Worm (Caenorhabditis elegans): ENCODE data around the gene F58F9.1.
A peak's percentile ranks its signal among the peaks of the same experiment; 100 is the strongest.

The F58F9.1 gene

ce11 chrIV:6249591-6249990, at the start of gene F58F9.1:
Gene F58F9.1, plus strand, starts transcription at chrIV:6249841.
- TF ChIP-seq aha-1 (tag), result peak; percentile 44
- no peak for TF ChIP-seq ceh-62 (tag; optimal IDR thresholded peaks at IDR 0.05)
- TF ChIP-seq hlh-30 (tag; optimal IDR thresholded peaks at IDR 0.05; ENCODE audit: insufficient read depth), result peak; percentile 6
- peak in 1 of 2 experiments; percentile 16 for TF ChIP-seq unc-62 (GFP tag; optimal IDR thresholded peaks at IDR 0.05 in 1 of 2)
- TF ChIP-seq unc-62 (tag; optimal IDR thresholded peaks at IDR 0.05), result no peak
- TF ChIP-seq daf-8 (GFP tag; IDR thresholded peaks at IDR 0.05), result no peak
- TF ChIP-seq lin-39 (tag; optimal IDR thresholded peaks at IDR 0.05), result no peak

- TF ChIP-seq unc-62 (GFP tag; optimal IDR thresholded peaks at IDR 0.05 in 1 of 2), result peak in 1 of 2 experiments; percentile 48
- no peak for TF ChIP-seq unc-62 (tag; optimal IDR thresholded peaks at IDR 0.05)
- TF ChIP-seq lin-15B (tag; optimal IDR thresholded peaks at IDR 0.05), result no peak
- TF ChIP-seq nhr-42 (GFP tag; IDR thresholded peaks at IDR 0.05), result no peak
Measured at ce11 chrIV:6200249-6200648, 49.4 kb upstream of the F58F9.1 start.

DNA sequence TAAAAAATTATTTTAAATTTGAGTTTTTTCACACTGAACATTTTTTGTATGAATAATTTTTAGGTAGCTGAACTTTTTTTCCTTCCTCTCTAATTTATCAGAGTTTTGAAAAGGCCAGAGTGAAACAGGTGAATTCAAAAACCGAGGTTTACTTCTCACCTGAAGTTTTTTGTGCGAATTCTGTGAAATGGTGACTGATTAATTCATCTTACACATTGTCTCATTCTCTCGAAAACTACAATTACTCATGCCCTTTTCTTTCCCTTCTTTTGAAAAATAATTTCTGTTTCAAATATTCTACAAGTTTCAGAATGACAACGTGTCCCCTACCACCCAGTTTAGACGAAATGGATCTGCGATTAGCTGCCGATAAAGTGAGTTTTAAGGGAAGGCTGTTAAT, 47.9 kb upstream of the F58F9.1 start, which contains the start of gene tkr-2:
Gene tkr-2 (plus strand): TSS at position 301 of the 400 bp plus-strand sequence.
- TF ChIP-seq snpc-1.2 (GFP tag; IDR thresholded peaks at IDR 0.05), result no peak
- no peak for TF ChIP-seq ZK546.5 (tag; optimal IDR thresholded peaks at IDR 0.05)
- no peak for TF ChIP-seq aha-1 (tag)
- TF ChIP-seq rbr-2 (tag; optimal IDR thresholded peaks at IDR 0.05), result no peak
- TF ChIP-seq gei-8 (GFP tag; optimal IDR thresholded peaks at IDR 0.05), result no peak
- TF ChIP-seq F26F4.8 (GFP tag; conservative IDR thresholded peaks at IDR 0.05), result no peak
- TF ChIP-seq ceh-82 (tag; optimal IDR thresholded peaks at IDR 0.05), result no peak
- no peak for TF ChIP-seq daf-16 (GFP tag; optimal IDR thresholded peaks at IDR 0.05)
- TF ChIP-seq daf-16 (tag; optimal IDR thresholded peaks at IDR 0.05), result no peak
- TF ChIP-seq ceh-20 (GFP tag; IDR thresholded peaks at IDR 0.05), result no peak

ce11 chrIV:6206294-6206776, 43.3 kb upstream of the F58F9.1 start, which contains the start of gene C49A9.10:
Gene C49A9.10, minus strand, starts transcription at chrIV:6206344.
- TF ChIP-seq arid-1 (GFP tag; conservative IDR thresholded peaks at IDR 0.05) (no peak), unc-130 (GFP tag; optimal IDR thresholded peaks at IDR 0.05) (peak; percentile 89), T26A8.4 (GFP tag; IDR thresholded peaks at IDR 0.05) (no peak), nhr-77 (tag; optimal IDR thresholded peaks at IDR 0.05) (peak; percentile 59), nhr-48 (tag; optimal IDR thresholded peaks at IDR 0.05) (peak; percentile 52), fos-1 (tag; optimal IDR thresholded peaks at IDR 0.05) (no peak), mep-1 (tag; optimal IDR thresholded peaks at IDR 0.05) (peak; percentile 76), lin-38 (GFP tag; IDR thresholded peaks at IDR 0.05) (peak; percentile 76; the same call in 1 of the 2 replicates), zfp-3 (GFP tag; conservative IDR thresholded peaks at IDR 0.05) (no peak), nhr-6 (tag; optimal IDR thresholded peaks at IDR 0.05) (no peak), set-16 (GFP tag; IDR thresholded peaks at IDR 0.05) (no peak), cey-2 (tag; optimal IDR thresholded peaks at IDR 0.05; ENCODE audit: borderline replicate concordance, insufficient read depth) (no peak), D1046.2 (GFP tag; IDR thresholded peaks at IDR 0.05) (no peak), saeg-2 (GFP tag; IDR thresholded peaks at IDR 0.05) (no peak), jun-1 (tag; optimal IDR thresholded peaks at IDR 0.05) (no peak), dmd-8 (GFP tag; IDR thresholded peaks at IDR 0.05) (no peak), nhr-42 (GFP tag; IDR thresholded peaks at IDR 0.05) (no peak), mxl-2 (GFP tag; conservative IDR thresholded peaks at IDR 0.05) (no peak), dve-1 (tag; optimal IDR thresholded peaks at IDR 0.05; ENCODE audit: insufficient read depth) (peak; percentile 73), ceh-20 (GFP tag; IDR thresholded peaks at IDR 0.05) (no peak; the same call in 1 of the 2 replicates), ceh-32 (tag; optimal IDR thresholded peaks at IDR 0.05; ENCODE audit: poor library complexity) (no peak), php-3 (GFP tag; IDR thresholded peaks at IDR 0.05) (no peak), snpc-1.2 (GFP tag; IDR thresholded peaks at IDR 0.05) (peak; percentile 95), Y105C5A.15 (GFP tag; IDR thresholded peaks at IDR 0.05) (no peak), nhr-76 (tag; optimal IDR thresholded peaks at IDR 0.05) (no peak), daf-12 (tag; optimal IDR thresholded peaks at IDR 0.05) (no peak), ztf-11 (tag; optimal IDR thresholded peaks at IDR 0.05) (no peak), dmd-6 (GFP tag; IDR thresholded peaks at IDR 0.05) (no peak; the same call in 1 of the 2 replicates), ctbp-1 (GFP tag; IDR thresholded peaks at IDR 0.05) (0 out of 2 replicates have a peak, but pooled peaks have one; percentile 28), duxl-1 (tag; optimal IDR thresholded peaks at IDR 0.05; ENCODE audit: poor library complexity) (peak; percentile 69), nhr-111 (GFP tag; optimal IDR thresholded peaks at IDR 0.05) (no peak), snpc-4 (tag; optimal IDR thresholded peaks at IDR 0.05) (no peak)
